Fruit fly (Drosophila melanogaster) whole organism, embryonic: ENCODE results near the gene Acyp.
A peak's percentile ranks its signal among the peaks of the same experiment; 100 is the strongest.

Source experiments
- Adf1 ChIP-seq: fragments of 200-800 bp; sonication (Bioruptor generic); IDR thresholded peaks from 2 replicates; pipeline ENCODE4 v1.3.6; 2022; ENCODE audit warnings: missing biosample characterization, missing genetic modification characterization
- B-H2 ChIP-seq: fragments of 200-800 bp; sonication (Bioruptor generic); optimal IDR thresholded peaks from 2 replicates; lab custom pipeline; 2018; ENCODE audit warnings: missing biosample characterization, mild to moderate bottlenecking, missing genetic modification characterization
- BEAF-32 ChIP-seq: fragments of 200-800 bp; sonication (Bioruptor generic); optimal IDR thresholded peaks from 3 replicates; lab custom pipeline; 2017; ENCODE audit warnings: missing biosample characterization, missing genetic modification characterization, mild to moderate bottlenecking, moderate library complexity, missing genetic modification reagents
- CG11085 ChIP-seq: fragments of 200-800 bp; sonication (Bioruptor generic); IDR thresholded peaks from 2 replicates; pipeline ENCODE4 v1.3.6; 2022; ENCODE audit warnings: missing biosample characterization, missing genetic modification characterization
- CG1233 ChIP-seq: fragments of 200-800 bp; sonication (Bioruptor generic); optimal IDR thresholded peaks from 4 replicates; lab custom pipeline; 2018; ENCODE audit warnings: missing biosample characterization, mild to moderate bottlenecking, missing genetic modification characterization
- CG13894 ChIP-seq: fragments of 200-800 bp; sonication (Bioruptor generic); optimal IDR thresholded peaks from 3 replicates; lab custom pipeline; 2018; ENCODE audit warnings: missing biosample characterization, mild to moderate bottlenecking, missing genetic modification characterization, moderate library complexity
- CG14710 ChIP-seq: fragments of 200-800 bp; sonication (Bioruptor generic); optimal IDR thresholded peaks from 3 replicates; lab custom pipeline; 2019; ENCODE audit warnings: missing biosample characterization, mild to moderate bottlenecking, missing genetic modification characterization, moderate library complexity
- CG1647 ChIP-seq: fragments of 200-800 bp; sonication (Bioruptor generic); optimal IDR thresholded peaks from 3 replicates; lab custom pipeline; 2016; ENCODE audit warnings: missing biosample characterization, missing genetic modification characterization
- CG17568 ChIP-seq: fragments of 200-800 bp; sonication (Bioruptor generic); optimal IDR thresholded peaks from 2 replicates; lab custom pipeline; 2018; ENCODE audit warnings: missing biosample characterization, mild to moderate bottlenecking, missing genetic modification characterization, moderate library complexity
- CG2678 ChIP-seq: fragments of 200-800 bp; sonication (Bioruptor generic); optimal IDR thresholded peaks from 3 replicates; lab custom pipeline; 2019; ENCODE audit warnings: missing biosample characterization, mild to moderate bottlenecking, missing genetic modification characterization, moderate library complexity
- CG31365 ChIP-seq: fragments of 200-800 bp; sonication (Bioruptor generic); optimal IDR thresholded peaks from 2 replicates; lab custom pipeline; 2018; ENCODE audit warnings: missing biosample characterization, mild to moderate bottlenecking, missing genetic modification characterization
- CG32772 ChIP-seq: fragments of 200-800 bp; sonication (Bioruptor generic); IDR thresholded peaks from 2 replicates; pipeline ENCODE4 v1.3.6; 2022; ENCODE audit warnings: missing biosample characterization, missing genetic modification characterization
- CG3281 ChIP-seq: fragments of 200-800 bp; sonication (Bioruptor generic); optimal IDR thresholded peaks from 3 replicates; lab custom pipeline; 2017; ENCODE audit warnings: missing biosample characterization, mild to moderate bottlenecking, missing genetic modification characterization
- CG6813 ChIP-seq: fragments of 200-800 bp; sonication (Bioruptor generic); optimal IDR thresholded peaks from 2 replicates; lab custom pipeline; 2017; ENCODE audit warnings: missing biosample characterization, missing genetic modification characterization, mild to moderate bottlenecking, moderate library complexity, missing genetic modification reagents
- CG7745 ChIP-seq: fragments of 200-800 bp; sonication (Bioruptor generic); optimal IDR thresholded peaks from 2 replicates; lab custom pipeline; 2018; ENCODE audit warnings: missing biosample characterization, mild to moderate bottlenecking, missing genetic modification characterization, moderate library complexity
- CG7786 ChIP-seq: fragments of 200-800 bp; sonication (Bioruptor generic); optimal IDR thresholded peaks from 2 replicates; lab custom pipeline; 2016; ENCODE audit warnings: missing biosample characterization, missing genetic modification characterization
- CG9215 ChIP-seq: fragments of 200-800 bp; sonication (Bioruptor generic); IDR thresholded peaks from 2 replicates; pipeline ENCODE4 v1.3.6; 2022; ENCODE audit warnings: missing biosample characterization, missing genetic modification characterization
- D ChIP-seq, 2 experiments: fragments of 200-800 bp in 1 of 2; fragments of >200 bp in 1 of 2; sonication (Bioruptor generic) in 1 of 2; optimal IDR thresholded peaks; 2 replicates in 1 of 2; 3 replicates in 1 of 2; lab custom pipeline; 2017; ENCODE audit warnings: mild to moderate bottlenecking in 1 of 2, missing biosample characterization in 1 of 2, missing genetic modification characterization in 1 of 2, missing genetic modification reagents in 1 of 2
- Ets65A ChIP-seq: fragments of 200-800 bp; sonication (Bioruptor generic); peaks from one replicate; lab custom pipeline; 2016; ENCODE audit warnings: missing biosample characterization, missing genetic modification characterization
- H15 ChIP-seq: fragments of 200-800 bp; sonication (Bioruptor generic); IDR thresholded peaks from 3 replicates; pipeline ENCODE4 v1.3.6; 2022; ENCODE audit warnings: missing biosample characterization, missing genetic modification characterization
- Hmr ChIP-seq: fragments of 200-800 bp; sonication (Bioruptor generic); optimal IDR thresholded peaks from 3 replicates; lab custom pipeline; 2017; ENCODE audit warnings: mild to moderate bottlenecking, missing biosample characterization, missing genetic modification reagents, missing genetic modification characterization
- Med ChIP-seq: fragments of 200-800 bp; sonication (Bioruptor generic); peaks from one replicate; lab custom pipeline; 2016; ENCODE audit warnings: missing biosample characterization, missing genetic modification characterization, mild to moderate bottlenecking, inconsistent platforms, moderate library complexity
- NK7.1 ChIP-seq: fragments of 200-800 bp; sonication (Bioruptor generic); optimal IDR thresholded peaks from 3 replicates; lab custom pipeline; 2016; ENCODE audit warnings: missing biosample characterization, missing genetic modification characterization
- Optix ChIP-seq: fragments of 200-800 bp; sonication (Bioruptor generic); IDR thresholded peaks from 3 replicates; pipeline ENCODE4 v1.3.6; 2022; ENCODE audit warnings: missing biosample characterization, missing genetic modification characterization
- Sox100B ChIP-seq: fragments of 200-800 bp; sonication (Bioruptor generic); optimal IDR thresholded peaks from 3 replicates; lab custom pipeline; 2018; ENCODE audit warnings: missing biosample characterization, mild to moderate bottlenecking, missing genetic modification characterization
- bbx ChIP-seq: fragments of 200-800 bp; sonication (Bioruptor generic); IDR thresholded peaks from 2 replicates; pipeline ENCODE4 v1.3.6; 2022; ENCODE audit warnings: missing biosample characterization, missing genetic modification characterization; ENCODE audit not compliant: partially characterized antibody
- ci ChIP-seq: fragments of 200-800 bp; sonication (Bioruptor generic); IDR thresholded peaks from 3 replicates; pipeline ENCODE4 v1.3.6; 2022; ENCODE audit warnings: missing biosample characterization, missing genetic modification characterization
- crp ChIP-seq, 2 experiments: fragments of 200-800 bp; sonication (Bioruptor generic); optimal IDR thresholded peaks; 2 replicates in 1 of 2; 3 replicates in 1 of 2; lab custom pipeline; 2017; ENCODE audit warnings: missing biosample characterization in 2 of 2, missing genetic modification characterization in 2 of 2, mild to moderate bottlenecking in 1 of 2, moderate library complexity in 1 of 2
- dati ChIP-seq: fragments of 200-800 bp; sonication (Bioruptor generic); IDR thresholded peaks from 2 replicates; pipeline ENCODE4 v1.3.6; 2022; ENCODE audit warnings: missing biosample characterization, missing genetic modification characterization
- disco-r ChIP-seq: fragments of 200-800 bp; sonication (Bioruptor generic); optimal IDR thresholded peaks from 2 replicates; lab custom pipeline; 2016; ENCODE audit warnings: missing biosample characterization, missing genetic modification characterization
- dmrt99B ChIP-seq: fragments of 200-800 bp; sonication (Bioruptor generic); optimal IDR thresholded peaks from 2 replicates; lab custom pipeline; 2018; ENCODE audit warnings: missing biosample characterization, mild to moderate bottlenecking, missing genetic modification characterization, moderate library complexity
- eve ChIP-seq, 2 experiments: fragments of >200 bp; optimal IDR thresholded peaks; 2 replicates each; lab custom pipeline; 2017; ENCODE audit warnings: missing biosample characterization in 2 of 2, missing genetic modification characterization in 2 of 2
- fd96Cb ChIP-seq: fragments of 200-800 bp; sonication (Bioruptor generic); optimal IDR thresholded peaks from 2 replicates; lab custom pipeline; 2018; ENCODE audit warnings: missing biosample characterization, mild to moderate bottlenecking, missing genetic modification characterization, moderate library complexity
- gcm2 ChIP-seq: fragments of 200-800 bp; sonication (Bioruptor generic); optimal IDR thresholded peaks from 2 replicates; lab custom pipeline; 2016; ENCODE audit warnings: missing biosample characterization, missing genetic modification characterization
- hb ChIP-seq: fragments of 200-800 bp; sonication (Bioruptor generic); IDR thresholded peaks from 3 replicates; pipeline ENCODE4 v1.3.6; 2022; ENCODE audit warnings: missing biosample characterization, missing genetic modification characterization; ENCODE audit not compliant: partially characterized antibody
- pnt ChIP-seq: fragments of 200-800 bp; sonication (Bioruptor generic); optimal IDR thresholded peaks from 3 replicates; lab custom pipeline; 2016; ENCODE audit warnings: missing biosample characterization, missing genetic modification characterization
- sd ChIP-seq: fragments of 200-800 bp; sonication (Bioruptor generic); optimal IDR thresholded peaks from 3 replicates; lab custom pipeline; 2018; ENCODE audit warnings: missing biosample characterization, mild to moderate bottlenecking, missing genetic modification characterization, moderate library complexity
- sens ChIP-seq: fragments of 200-800 bp; sonication (Bioruptor generic); peaks from one replicate; lab custom pipeline; 2016; ENCODE audit warnings: missing biosample characterization, missing genetic modification characterization
- sob ChIP-seq: fragments of 200-800 bp; sonication (Bioruptor generic); IDR thresholded peaks from 2 replicates; pipeline ENCODE4 v1.3.6; 2022; ENCODE audit warnings: missing biosample characterization, missing genetic modification characterization
- unc-4 ChIP-seq: fragments of 200-800 bp; sonication (Bioruptor generic); IDR thresholded peaks from 2 replicates; pipeline ENCODE4 v1.3.6; 2022; ENCODE audit warnings: missing biosample characterization, missing genetic modification characterization; ENCODE audit not compliant: partially characterized antibody
- vnd ChIP-seq: fragments of 200-800 bp; sonication (Bioruptor generic); IDR thresholded peaks from 3 replicates; pipeline ENCODE4 v1.3.6; 2022; ENCODE audit warnings: missing biosample characterization, missing genetic modification characterization; ENCODE audit not compliant: partially characterized antibody
- wek ChIP-seq: fragments of 200-800 bp; sonication (Bioruptor generic); optimal IDR thresholded peaks from 3 replicates; lab custom pipeline; 2018; ENCODE audit warnings: missing biosample characterization, mild to moderate bottlenecking, missing genetic modification characterization, moderate library complexity

The Acyp gene

dm6 chr2L:13884063-13884656 is 27.7 kb upstream of the Acyp start (continued):
- TF ChIP-seq eve (GFP tag; optimal IDR thresholded peaks at IDR 0.05; lab: Kevin White, UChicago) (no peak), CG2678 (tag; lab: Kevin White, UChicago) (peak; percentile 19), Sox100B (GFP tag; lab: Kevin White, UChicago) (no peak), gcm2 (GFP tag; lab: Kevin White, UChicago) (no peak), unc-4 (GFP tag; lab: Robert Waterston, UW) (no peak), hb (no peak), ci (GFP tag; lab: Robert Waterston, UW) (no peak), NK7.1 (GFP tag; lab: Kevin White, UChicago) (no peak), CG7786 (GFP tag; lab: Kevin White, UChicago) (no peak), D (optimal IDR thresholded peaks at IDR 0.05; lab: Kevin White, UChicago) (no peak), D (GFP tag; optimal IDR thresholded peaks at IDR 0.05; lab: Kevin White, UChicago) (no peak), CG9215 (GFP tag; lab: Robert Waterston, UW) (no peak), CG1647 (no peak), Adf1 (GFP tag; lab: Robert Waterston, UW) (no peak), H15 (GFP tag; lab: Robert Waterston, UW) (no peak), B-H2 (no peak), Optix (GFP tag; lab: Robert Waterston, UW) (no peak), bbx (no peak), CG13894 (peak; percentile 70), CG3281 (GFP tag; lab: Kevin White, UChicago) (no peak), pnt (GFP tag; lab: Kevin White, UChicago) (no peak), CG31365 (no peak), sd (tag; lab: Kevin White, UChicago) (peak; percentile 61), dmrt99B (tag; lab: Kevin White, UChicago) (no peak)

- no peak for TF ChIP-seq sob
- TF ChIP-seq disco-r (GFP tag; lab: Kevin White, UChicago): no peak
- TF ChIP-seq CG11085 (GFP tag; lab: Robert Waterston, UW): no peak
- no peak for TF ChIP-seq CG7745 (tag; lab: Kevin White, UChicago)
- no peak for TF ChIP-seq fd96Cb (tag; lab: Kevin White, UChicago)
- no peak for TF ChIP-seq CG1233
- no peak for TF ChIP-seq bbx
- no peak for TF ChIP-seq Hmr (GFP tag; lab: Kevin White, UChicago)
- no peak for TF ChIP-seq vnd
- no peak for TF ChIP-seq CG6813 (GFP tag; lab: Kevin White, UChicago)
- no peak for TF ChIP-seq dati (GFP tag; lab: Robert Waterston, UW)
- TF ChIP-seq Ets65A: peak; percentile 78
- no peak for TF ChIP-seq wek (GFP tag; lab: Kevin White, UChicago)
- no peak for TF ChIP-seq CG17568 (GFP tag; lab: Kevin White, UChicago)
- no peak for TF ChIP-seq CG32772 (GFP tag; lab: Robert Waterston, UW)
- TF ChIP-seq BEAF-32 (GFP tag; lab: Kevin White, UChicago): no peak
- TF ChIP-seq sens (GFP tag; lab: Kevin White, UChicago): peak; percentile 26
- TF ChIP-seq CG14710 (tag; lab: Kevin White, UChicago): no peak
- TF ChIP-seq Med (GFP tag; lab: Kevin White, UChicago): peak; percentile 33
- TF ChIP-seq crp (GFP tag; optimal IDR thresholded peaks at IDR 0.05; lab: Kevin White, UChicago): no peak
These were observed 27.1 kb upstream of the Acyp start for dm6 chr2L:13884678-13885303.
